Fruit fly (Drosophila melanogaster): Measurements from ENCODE around the gene CG5126.

The CG5126 gene

dm6 chr2L:1207432-1207831, 23.6 kb upstream of the CG5126 start (continued):
- TF ChIP-seq mld (GFP tag; IDR thresholded peaks at IDR 0.05; ENCODE audit: partially characterized antibody) (no peak), CG11696 (GFP tag; IDR thresholded peaks at IDR 0.05) (peak; percentile 58; the same call in 1 of the 2 replicates), slbo (GFP tag; IDR thresholded peaks at IDR 0.05) (peak; percentile 85), CoRest (tag; optimal IDR thresholded peaks at IDR 0.05) (peak; percentile 36), hkb (optimal IDR thresholded peaks at IDR 0.05) (no peak), hkb (GFP tag; IDR thresholded peaks at IDR 0.05) (peak; percentile 75), CG11247 (GFP tag; IDR thresholded peaks at IDR 0.05) (peak; percentile 45; the same call in 1 of the 2 replicates), org-1 (GFP tag; optimal IDR thresholded peaks at IDR 0.05) (peak; percentile 54), CG4707 (GFP tag; optimal IDR thresholded peaks at IDR 0.05) (no peak), CG33557 (GFP tag; optimal IDR thresholded peaks at IDR 0.05) (no peak), cwo (GFP tag; optimal IDR thresholded peaks at IDR 0.05) (peak; percentile 29), CG11504 (tag; optimal IDR thresholded peaks at IDR 0.05) (peak; percentile 61), CG5953 (GFP tag; IDR thresholded peaks at IDR 0.05) (peak; percentile 49; the same call in 1 of the 2 replicates), gsb (GFP tag; IDR thresholded peaks at IDR 0.05) (no peak), Aef1 (GFP tag; IDR thresholded peaks at IDR 0.05) (peak; percentile 64), CG8478 (optimal IDR thresholded peaks at IDR 0.05) (no peak), gem (tag; optimal IDR thresholded peaks at IDR 0.05) (peak; percentile 68), nerfin-1 (tag; optimal IDR thresholded peaks at IDR 0.05) (no peak), nmo (GFP tag; optimal IDR thresholded peaks at IDR 0.05) (peak; percentile 13), br (optimal IDR thresholded peaks at IDR 0.05) (no peak), HmgD (GFP tag; optimal IDR thresholded peaks at IDR 0.05) (no peak), ac (GFP tag; optimal IDR thresholded peaks at IDR 0.05) (no peak), HmgZ (tag; optimal IDR thresholded peaks at IDR 0.05) (peak; percentile 29), her (GFP tag; optimal IDR thresholded peaks at IDR 0.05) (peak; percentile 32), CG11093 (GFP tag; IDR thresholded peaks at IDR 0.05) (peak; percentile 51; the same call in 1 of the 3 replicates), chif (GFP tag; optimal IDR thresholded peaks at IDR 0.05) (peak in 1 of 2 experiments; percentile 26), CG15479 (GFP tag; optimal IDR thresholded peaks at IDR 0.05) (no peak), CG31388 (GFP tag; optimal IDR thresholded peaks at IDR 0.05) (no peak), CG13287 (GFP tag; IDR thresholded peaks at IDR 0.05; ENCODE audit: partially characterized antibody) (no peak), CG17359 (tag; optimal IDR thresholded peaks at IDR 0.05) (peak; percentile 38), crol (GFP tag; IDR thresholded peaks at IDR 0.05) (no peak), CG11085 (GFP tag; IDR thresholded peaks at IDR 0.05) (0 out of 2 replicates have a peak, but pooled peaks have one; percentile 21), bsh (GFP tag; optimal IDR thresholded peaks at IDR 0.05) (peak in 1 of 2 experiments; percentile 21), gcm (GFP tag; optimal IDR thresholded peaks at IDR 0.05) (peak; percentile 29), CG10366 (GFP tag; IDR thresholded peaks at IDR 0.05) (peak; percentile 62), CG9932 (GFP tag; IDR thresholded peaks at IDR 0.05) (peak; percentile 72), D19B (GFP tag; optimal IDR thresholded peaks at IDR 0.05) (no peak), NFAT (GFP tag; IDR thresholded peaks at IDR 0.05) (peak; percentile 51; the same call in 1 of the 2 replicates), Meics (GFP tag; optimal IDR thresholded peaks at IDR 0.05) (peak; percentile 55), CG4820 (GFP tag; optimal IDR thresholded peaks at IDR 0.05) (no peak), Gug (GFP tag; IDR thresholded peaks at IDR 0.05) (peak; percentile 56; the same call in 3 of the 4 replicates), ATbp (GFP tag; optimal IDR thresholded peaks at IDR 0.05) (peak; percentile 62), vvl (GFP tag; IDR thresholded peaks at IDR 0.05) (peak; percentile 74), tna (GFP tag; IDR thresholded peaks at IDR 0.05; ENCODE audit: partially characterized antibody) (no peak), sob (GFP tag; IDR thresholded peaks at IDR 0.05) (peak; percentile 71), ssp (GFP tag; IDR thresholded peaks at IDR 0.05) (peak; percentile 37; the same call in 1 of the 2 replicates), ewg (GFP tag; optimal IDR thresholded peaks at IDR 0.05) (peak; percentile 31), CG32532 (GFP tag; IDR thresholded peaks at IDR 0.05) (peak; percentile 74), Hmr (GFP tag; optimal IDR thresholded peaks at IDR 0.05) (peak; percentile 84), dpn (GFP tag; optimal IDR thresholded peaks at IDR 0.05) (peak; percentile 16 to 50), CG15269 (tag; optimal IDR thresholded peaks at IDR 0.05) (peak; percentile 75)

All from whole organism, embryonic.